Worm (Caenorhabditis elegans) whole organism, L4 larva: ENCODE data around the gene try-5.

Source experiments
- D1046.2 ChIP-seq: fragments of 200-800 bp; sonication (Bioruptor generic); IDR thresholded peaks from 2 replicates; pipeline ENCODE4 v1.3.6; 2022; ENCODE audit warnings: missing genetic modification characterization, missing compliant biosample characterization
- F26F4.8 ChIP-seq: fragments of 200-800 bp; sonication (Bioruptor generic); conservative IDR thresholded peaks from 2 replicates; pipeline ENCODE4 v1.3.6; 2022; ENCODE audit warnings: missing genetic modification characterization, missing compliant biosample characterization
- F44E2.7 ChIP-seq: fragments of 200-800 bp; sonication (Bioruptor generic); IDR thresholded peaks from 2 replicates; pipeline ENCODE4 v2.1.2; 2022; ENCODE audit warnings: missing genetic modification characterization, missing compliant biosample characterization
- F49E8.2 ChIP-seq: sonication (generic microtip); optimal IDR thresholded peaks from 2 replicates; lab custom pipeline; 2016; ENCODE audit warnings: missing compliant biosample characterization, mild to moderate bottlenecking, missing genetic modification characterization, borderline replicate concordance
- T20F7.1 ChIP-seq: fragments of 200-800 bp; sonication (Bioruptor generic); optimal IDR thresholded peaks from 2 replicates; lab custom pipeline; 2018; ENCODE audit warnings: mild to moderate bottlenecking, missing genetic modification characterization, missing compliant biosample characterization
- T26A8.4 ChIP-seq: fragments of 200-800 bp; sonication (Bioruptor generic); IDR thresholded peaks from 2 replicates; pipeline ENCODE4 v1.3.6; 2022; ENCODE audit warnings: missing genetic modification characterization, missing compliant biosample characterization
- Y48G9A.11 ChIP-seq: fragments of 200-800 bp; sonication (Bioruptor generic); IDR thresholded peaks from 2 replicates; pipeline ENCODE4 v1.3.6; 2022; ENCODE audit warnings: missing genetic modification reagents, missing genetic modification characterization, missing compliant biosample characterization
- Y5F2A.4 ChIP-seq: fragments of 200-800 bp; sonication (Bioruptor generic); optimal IDR thresholded peaks from 2 replicates; lab custom pipeline; 2018; ENCODE audit warnings: mild to moderate bottlenecking, missing genetic modification characterization, missing compliant biosample characterization
- ZK337.2 ChIP-seq: fragments of 200-800 bp; sonication (Bioruptor generic); IDR thresholded peaks from 2 replicates; pipeline ENCODE4 v1.3.6; 2022; ENCODE audit warnings: missing genetic modification reagents, missing genetic modification characterization, missing compliant biosample characterization
- ZK546.5 ChIP-seq, 2 experiments: sonication (generic microtip); optimal IDR thresholded peaks; 2 replicates each; lab custom pipeline; 2017; ENCODE audit warnings: missing biosample characterization in 2 of 2, missing genetic modification characterization in 2 of 2
- aly-2 ChIP-seq: sonication (generic microtip); optimal IDR thresholded peaks from 2 replicates; lab custom pipeline; 2018; ENCODE audit warnings: missing biosample characterization, missing genetic modification characterization
- ama-1 ChIP-seq: fragments of 150-350 bp; optimal IDR thresholded peaks from 2 replicates; lab custom pipeline; 2014; ENCODE audit warnings: inconsistent platforms, mixed read lengths
- arid-1 ChIP-seq: fragments of 200-800 bp; sonication (Bioruptor generic); conservative IDR thresholded peaks from 2 replicates; pipeline ENCODE4 v1.3.6; 2022; ENCODE audit warnings: missing genetic modification reagents, missing genetic modification characterization, missing compliant biosample characterization
- cey-2 ChIP-seq: sonication (generic microtip); optimal IDR thresholded peaks from 3 replicates; lab custom pipeline; 2017; ENCODE audit warnings: missing genetic modification characterization, mild to moderate bottlenecking, missing compliant biosample characterization, antibody characterized with exemption, borderline replicate concordance; ENCODE audit not compliant: insufficient read depth
- dmd-9 ChIP-seq: fragments of 200-800 bp; sonication (Bioruptor generic); IDR thresholded peaks from 2 replicates; pipeline ENCODE4 v1.3.6; 2022; ENCODE audit warnings: missing genetic modification reagents, missing genetic modification characterization, missing compliant biosample characterization
- dpl-1 ChIP-seq: fragments of 150-350 bp; optimal IDR thresholded peaks from 2 replicates; lab custom pipeline; 2014; ENCODE audit warnings: missing biosample characterization, missing genetic modification reagents, missing genetic modification characterization
- egl-43 ChIP-seq: fragments of 200-800 bp; sonication (Bioruptor generic); IDR thresholded peaks from 2 replicates; pipeline ENCODE4 v1.3.6; 2022; ENCODE audit warnings: missing genetic modification reagents, missing genetic modification characterization, missing compliant biosample characterization
- hlh-30 ChIP-seq: sonication (generic microtip); optimal IDR thresholded peaks from 2 replicates; lab custom pipeline; 2017; ENCODE audit warnings: antibody characterized with exemption, mild to moderate bottlenecking, missing genetic modification characterization, missing compliant biosample characterization; ENCODE audit not compliant: insufficient read depth
- jun-1 ChIP-seq: fragments of 150-350 bp; optimal IDR thresholded peaks from 2 replicates; lab custom pipeline; 2014; ENCODE audit warnings: missing biosample characterization, missing genetic modification reagents, missing genetic modification characterization
- lim-7 ChIP-seq: fragments of 200-800 bp; sonication (Bioruptor generic); IDR thresholded peaks from 2 replicates; pipeline ENCODE4 v1.3.6; 2022; ENCODE audit warnings: missing genetic modification characterization, missing compliant biosample characterization
- lin-1 ChIP-seq: fragments of 200-800 bp; sonication (Bioruptor generic); IDR thresholded peaks from 2 replicates; pipeline ENCODE4 v1.3.6; 2022; ENCODE audit warnings: missing genetic modification reagents, missing genetic modification characterization, missing compliant biosample characterization
- lin-29 ChIP-seq: fragments of 200-800 bp; sonication (Bioruptor generic); IDR thresholded peaks from 2 replicates; pipeline ENCODE4 v1.3.6; 2022; ENCODE audit warnings: missing genetic modification reagents, missing genetic modification characterization, missing compliant biosample characterization
- lin-38 ChIP-seq: fragments of 200-800 bp; sonication (Bioruptor generic); IDR thresholded peaks from 2 replicates; pipeline ENCODE4 v1.3.6; 2022; ENCODE audit warnings: missing genetic modification reagents, missing genetic modification characterization, missing compliant biosample characterization
- lir-3 ChIP-seq: sonication (generic microtip); optimal IDR thresholded peaks from 2 replicates; lab custom pipeline; 2016; ENCODE audit warnings: mild to moderate bottlenecking, missing genetic modification characterization, missing compliant biosample characterization
- madf-5 ChIP-seq, 2 experiments: fragments of 200-800 bp; sonication (Bioruptor generic); IDR thresholded peaks; 2 replicates each; pipeline ENCODE4 v1.3.6; 2022; ENCODE audit warnings: missing compliant biosample characterization in 2 of 2, missing genetic modification characterization in 2 of 2
- mdl-1 ChIP-seq, 2 experiments: fragments of 150-350 bp in 1 of 2; sonication (generic microtip) in 1 of 2; optimal IDR thresholded peaks; 2 replicates each; lab custom pipeline; 2014 to 2017; ENCODE audit warnings: missing biosample characterization in 2 of 2, missing genetic modification characterization in 2 of 2
- mdt-29 ChIP-seq: fragments of 200-800 bp; sonication (Bioruptor generic); IDR thresholded peaks from 2 replicates; pipeline ENCODE4 v1.3.6; 2022; ENCODE audit warnings: missing genetic modification reagents, missing genetic modification characterization, missing compliant biosample characterization
- mxl-2 ChIP-seq: fragments of 200-800 bp; sonication (Bioruptor generic); conservative IDR thresholded peaks from 2 replicates; pipeline ENCODE4 v1.3.6; 2022; ENCODE audit warnings: missing genetic modification reagents, missing genetic modification characterization, missing compliant biosample characterization
- nhr-102 ChIP-seq: sonication (generic microtip); optimal IDR thresholded peaks from 2 replicates; lab custom pipeline; 2016; ENCODE audit warnings: mild to moderate bottlenecking, missing genetic modification characterization, moderate library complexity, missing compliant biosample characterization
- nhr-28 ChIP-seq: fragments of 150-350 bp; optimal IDR thresholded peaks from 2 replicates; lab custom pipeline; 2014; ENCODE audit warnings: missing biosample characterization, missing genetic modification characterization
- nhr-41 ChIP-seq: fragments of 200-800 bp; sonication (Bioruptor generic); IDR thresholded peaks from 2 replicates; pipeline ENCODE4 v1.3.6; 2022; ENCODE audit warnings: missing genetic modification reagents, missing genetic modification characterization, missing compliant biosample characterization
- nhr-42 ChIP-seq: fragments of 200-800 bp; sonication (Bioruptor generic); IDR thresholded peaks from 2 replicates; pipeline ENCODE4 v1.3.6; 2022; ENCODE audit warnings: missing genetic modification characterization, missing compliant biosample characterization
- nhr-48 ChIP-seq: sonication (generic microtip); optimal IDR thresholded peaks from 2 replicates; lab custom pipeline; 2016; ENCODE audit warnings: mild to moderate bottlenecking, missing genetic modification characterization, missing compliant biosample characterization
- nhr-6 ChIP-seq: fragments of 150-350 bp; optimal IDR thresholded peaks from 2 replicates; lab custom pipeline; 2014; ENCODE audit warnings: missing biosample characterization, missing genetic modification characterization
- nhr-76 ChIP-seq: fragments of 150-350 bp; optimal IDR thresholded peaks from 2 replicates; lab custom pipeline; 2014; ENCODE audit warnings: missing biosample characterization, missing genetic modification characterization
- php-3 ChIP-seq: fragments of 200-800 bp; sonication (Bioruptor generic); IDR thresholded peaks from 2 replicates; pipeline ENCODE4 v1.3.6; 2022; ENCODE audit warnings: missing genetic modification reagents, missing genetic modification characterization, missing compliant biosample characterization
- pqm-1 ChIP-seq: sonication (generic microtip); optimal IDR thresholded peaks from 2 replicates; lab custom pipeline; 2017; ENCODE audit warnings: missing biosample characterization, missing genetic modification characterization
- snpc-1.2 ChIP-seq: fragments of 200-800 bp; sonication (Bioruptor generic); IDR thresholded peaks from 2 replicates; pipeline ENCODE4 v1.3.6; 2022; ENCODE audit warnings: missing genetic modification reagents, missing genetic modification characterization, missing compliant biosample characterization
- spr-1 ChIP-seq: sonication (generic microtip); optimal IDR thresholded peaks from 2 replicates; lab custom pipeline; 2016; ENCODE audit warnings: mild to moderate bottlenecking, missing genetic modification characterization, missing compliant biosample characterization
- spr-3 ChIP-seq: fragments of 200-800 bp; sonication (Bioruptor generic); optimal IDR thresholded peaks from 2 replicates; lab custom pipeline; 2018; ENCODE audit warnings: mild to moderate bottlenecking, missing genetic modification characterization, missing compliant biosample characterization
- unc-130 ChIP-seq: sonication (generic microtip); optimal IDR thresholded peaks from 2 replicates; lab custom pipeline; 2016; ENCODE audit warnings: missing genetic modification reagents, missing genetic modification characterization, missing compliant biosample characterization
- unc-39 ChIP-seq: sonication (generic microtip); optimal IDR thresholded peaks from 2 replicates; lab custom pipeline; 2017; ENCODE audit warnings: missing biosample characterization, missing genetic modification characterization
- zfp-3 ChIP-seq: fragments of 200-800 bp; sonication (Bioruptor generic); conservative IDR thresholded peaks from 2 replicates; pipeline ENCODE4 v1.3.6; 2022; ENCODE audit warnings: missing genetic modification reagents, missing genetic modification characterization, missing compliant biosample characterization
- zip-11 ChIP-seq: fragments of 200-800 bp; sonication (Bioruptor generic); IDR thresholded peaks from 2 replicates; pipeline ENCODE4 v1.3.6; 2022; ENCODE audit warnings: missing genetic modification characterization, missing compliant biosample characterization
- zip-2 ChIP-seq: fragments of 150-350 bp; optimal IDR thresholded peaks from 2 replicates; lab custom pipeline; 2014; ENCODE audit warnings: missing biosample characterization, missing genetic modification characterization
- ztf-11 ChIP-seq: fragments of 150-350 bp; optimal IDR thresholded peaks from 2 replicates; lab custom pipeline; 2014; ENCODE audit warnings: missing biosample characterization, missing genetic modification characterization

The try-5 gene

DNA sequence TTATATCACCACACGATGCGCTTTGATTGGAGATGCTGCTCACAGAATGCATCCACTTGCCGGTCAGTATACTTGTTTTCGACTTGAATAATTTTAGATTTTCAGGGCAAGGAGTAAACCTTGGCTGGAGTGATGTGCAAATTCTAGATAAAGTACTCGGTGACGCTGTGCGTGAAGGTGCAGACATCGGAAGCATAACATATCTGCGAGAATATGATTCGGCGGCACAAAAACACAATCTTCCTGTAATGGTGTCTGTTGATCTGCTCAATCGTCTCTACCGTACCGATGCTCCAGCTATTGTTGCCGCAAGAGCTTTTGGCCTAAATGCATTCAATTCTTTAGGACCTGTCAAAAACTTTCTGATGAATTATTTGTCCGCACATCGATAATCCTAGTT lies 8.4 kb upstream of the try-5 start (continued):
- peak; percentile 23 for TF ChIP-seq T20F7.1

- TF ChIP-seq mxl-2 (GFP tag; lab: Robert Waterston, UW) (peak; percentile 30; the same call in 1 of the 2 replicates), lin-38 (GFP tag; lab: Robert Waterston, UW) (peak; percentile 42; the same call in 1 of the 2 replicates), zip-11 (0 out of 2 replicates have a peak, but pooled peaks have one; percentile 47), zfp-3 (GFP tag; lab: Robert Waterston, UW) (peak; percentile 69; the same call in 1 of the 2 replicates), madf-5 (GFP tag; IDR thresholded peaks at IDR 0.05; lab: Robert Waterston, UW) (0 out of 4 replicates have a peak, but pooled peaks of 1 of the 2 experiments have one; percentile 55), mdt-29 (GFP tag; lab: Robert Waterston, UW) (0 out of 2 replicates have a peak, but pooled peaks have one; percentile 37), T26A8.4 (GFP tag; lab: Robert Waterston, UW) (peak; percentile 65), F26F4.8 (GFP tag; lab: Robert Waterston, UW) (0 out of 2 replicates have a peak, but pooled peaks have one; percentile 8), egl-43 (peak; percentile 81)
These were observed 7.6 kb upstream of the try-5 start for ce11 chrV:9339292-9339691.

DNA sequence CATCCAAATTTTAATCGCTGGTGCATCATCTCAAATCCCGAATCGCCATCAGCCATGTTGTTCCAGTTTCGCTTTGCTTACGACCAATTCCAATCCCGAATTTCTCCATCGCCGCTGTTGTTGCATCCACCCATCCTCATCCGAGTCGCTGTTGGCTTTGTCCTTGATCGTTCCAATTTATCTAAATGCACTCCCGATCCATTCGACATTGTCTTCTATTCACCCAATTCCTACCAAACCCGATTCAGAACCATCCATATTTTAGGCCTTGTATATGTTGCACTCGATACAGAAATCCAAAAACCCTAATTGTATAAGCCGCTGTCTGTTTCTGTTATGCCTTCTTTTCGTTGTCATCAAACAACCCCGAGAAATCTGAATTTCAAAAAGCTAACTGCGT lies 6.5 kb upstream of the try-5 start:
- TF ChIP-seq lim-7 (no peak), zip-2 (no peak), zfp-3 (GFP tag; lab: Robert Waterston, UW) (peak; percentile 95), hlh-30 (no peak), Y48G9A.11 (GFP tag; lab: Robert Waterston, UW) (peak; percentile 58), nhr-42 (GFP tag; lab: Robert Waterston, UW) (peak; percentile 88), ztf-11 (tag; lab: Kevin White, UChicago) (no peak), mdl-1 (tag; optimal IDR thresholded peaks at IDR 0.05; lab: Kevin White, UChicago) (no peak), lir-3 (tag; lab: Kevin White, UChicago) (no peak), F49E8.2 (tag; lab: Kevin White, UChicago) (no peak), spr-1 (peak; percentile 51), Y5F2A.4 (GFP tag; lab: Kevin White, UChicago) (peak; percentile 13), aly-2 (tag; lab: Kevin White, UChicago) (no peak), mxl-2 (GFP tag; lab: Robert Waterston, UW) (peak; percentile 59; the same call in 1 of the 2 replicates), spr-3 (GFP tag; lab: Kevin White, UChicago) (no peak), lin-1 (peak; percentile 63), F44E2.7 (0 out of 2 replicates have a peak, but pooled peaks have one; percentile 31), dpl-1 (GFP tag; lab: Kevin White, UChicago) (no peak), snpc-1.2 (peak; percentile 70; the same call in 1 of the 2 replicates), ama-1 (lab: Kevin White, UChicago) (peak; percentile 24), nhr-6 (no peak), T26A8.4 (GFP tag; lab: Robert Waterston, UW) (peak; percentile 97), mdt-29 (GFP tag; lab: Robert Waterston, UW) (peak; percentile 71), nhr-102 (peak; percentile 52), F26F4.8 (GFP tag; lab: Robert Waterston, UW) (no peak), lin-29 (peak; percentile 86), dmd-9 (GFP tag; lab: Robert Waterston, UW) (0 out of 2 replicates have a peak, but pooled peaks have one; percentile 4), php-3 (GFP tag; lab: Robert Waterston, UW) (peak; percentile 81), T20F7.1 (no peak), ZK337.2 (GFP tag; lab: Robert Waterston, UW) (no peak), jun-1 (tag; lab: Kevin White, UChicago) (no peak), nhr-48 (no peak), ZK546.5 (tag; optimal IDR thresholded peaks at IDR 0.05; lab: Kevin White, UChicago) (no peak), D1046.2 (GFP tag; lab: Robert Waterston, UW) (peak; percentile 64; the same call in 1 of the 2 replicates), pqm-1 (no peak), nhr-28 (tag; lab: Kevin White, UChicago) (no peak), unc-130 (GFP tag; lab: Kevin White, UChicago) (no peak), nhr-76 (no peak), arid-1 (GFP tag; lab: Robert Waterston, UW) (0 out of 2 replicates have a peak, but pooled peaks have one; percentile 50), unc-39 (no peak), cey-2 (tag; lab: Kevin White, UChicago) (no peak), nhr-41 (GFP tag; lab: Robert Waterston, UW) (peak; percentile 14; the same call in 1 of the 2 replicates)
